Worm (Caenorhabditis elegans): ENCODE results near the gene cal-2.
A peak's percentile ranks its signal among the peaks of the same experiment; 100 is the strongest.

DNA sequence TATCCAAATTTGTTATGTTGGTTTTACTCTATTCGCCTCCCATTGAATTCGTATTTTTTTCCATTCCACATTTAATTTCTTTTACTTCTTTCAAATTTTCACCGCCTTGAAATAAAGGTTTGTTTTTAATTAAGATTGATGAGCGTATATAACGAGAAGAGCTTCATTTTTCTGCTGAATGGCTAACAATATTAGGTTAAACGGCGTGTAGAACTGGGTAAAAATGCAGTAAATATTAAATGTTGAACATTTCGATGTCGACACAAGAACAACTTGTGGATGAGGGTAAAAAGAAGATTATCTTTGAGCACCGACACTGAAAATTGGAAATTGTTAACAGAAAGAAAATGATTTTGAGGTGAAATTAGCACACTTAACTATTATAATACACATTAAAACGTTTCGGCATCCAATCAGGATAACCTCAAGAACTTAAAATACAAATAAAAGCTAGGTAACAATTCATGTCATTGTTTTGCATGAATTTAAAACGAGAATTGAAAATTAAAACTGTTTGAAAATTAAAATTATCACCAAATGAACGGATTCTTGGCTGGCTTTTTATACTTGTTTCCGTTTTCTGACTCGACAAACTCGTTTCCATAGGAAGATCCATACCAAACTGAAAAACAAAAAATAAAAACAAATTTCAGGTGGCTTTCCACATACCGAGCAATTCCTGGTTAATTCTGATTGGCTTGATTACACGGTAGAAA, 21.4 kb upstream of the cal-2 start:
- TF ChIP-seq T26A5.8 (tag; optimal IDR thresholded peaks at IDR 0.05) (no peak), ama-1 (optimal IDR thresholded peaks at IDR 0.05) (no peak), ama-1 (GFP tag; optimal IDR thresholded peaks at IDR 0.05) (peak in 1 of 2 experiments; percentile 57)

Measured in whole organism, young adult.